Fruit fly (Drosophila melanogaster) whole organism, embryonic: ENCODE measurements around the gene VhaM9.7-b.
A peak's percentile ranks its signal among the peaks of the same experiment; 100 is the strongest.

Experiments used
- B-H1 ChIP-seq: fragments of 200-800 bp; sonication (Bioruptor generic); IDR thresholded peaks from 3 replicates; pipeline ENCODE4 v1.3.6; 2022; ENCODE audit warnings: missing biosample characterization, missing genetic modification characterization
- BtbVII ChIP-seq: fragments of 200-800 bp; sonication (Bioruptor generic); optimal IDR thresholded peaks from 3 replicates; lab custom pipeline; 2017; ENCODE audit warnings: missing biosample characterization, mild to moderate bottlenecking, missing genetic modification characterization
- CG11560 ChIP-seq: fragments of 200-800 bp; sonication (Bioruptor generic); IDR thresholded peaks from 3 replicates; pipeline ENCODE4 v1.3.6; 2022; ENCODE audit warnings: missing biosample characterization, missing genetic modification characterization
- CG12236 ChIP-seq: fragments of 200-800 bp; sonication (Bioruptor generic); optimal IDR thresholded peaks from 2 replicates; lab custom pipeline; 2016; ENCODE audit warnings: missing biosample characterization, missing genetic modification characterization
- CG14050 ChIP-seq: fragments of 200-800 bp; sonication (Bioruptor generic); IDR thresholded peaks from 3 replicates; pipeline ENCODE4 v1.3.6; 2022; ENCODE audit warnings: missing biosample characterization, missing genetic modification characterization
- CG1529 ChIP-seq: fragments of 200-800 bp; sonication (Bioruptor generic); optimal IDR thresholded peaks from 3 replicates; lab custom pipeline; 2018; ENCODE audit warnings: missing biosample characterization, missing genetic modification characterization
- CG1792 ChIP-seq: fragments of 200-800 bp; sonication (Bioruptor generic); optimal IDR thresholded peaks from 2 replicates; lab custom pipeline; 2016; ENCODE audit warnings: missing biosample characterization, missing genetic modification characterization
- CG1832 ChIP-seq: fragments of 200-800 bp; sonication (Bioruptor generic); optimal IDR thresholded peaks from 2 replicates; lab custom pipeline; 2017; ENCODE audit warnings: missing biosample characterization, mild to moderate bottlenecking, missing genetic modification characterization, inconsistent platforms
- CG2199 ChIP-seq: fragments of 200-800 bp; sonication (Bioruptor generic); IDR thresholded peaks from 3 replicates; pipeline ENCODE4 v1.3.6; 2022; ENCODE audit warnings: missing biosample characterization, missing genetic modification characterization
- CG3407 ChIP-seq: fragments of 200-800 bp; sonication (Bioruptor generic); optimal IDR thresholded peaks from 2 replicates; lab custom pipeline; 2018; ENCODE audit warnings: missing biosample characterization, mild to moderate bottlenecking, missing genetic modification characterization
- CG6854 ChIP-seq: fragments of 200-800 bp; sonication (Bioruptor generic); optimal IDR thresholded peaks from 3 replicates; lab custom pipeline; 2017; ENCODE audit warnings: missing biosample characterization, mild to moderate bottlenecking, missing genetic modification characterization
- CG7372 ChIP-seq: fragments of 200-800 bp; sonication (Bioruptor generic); IDR thresholded peaks from 2 replicates; pipeline ENCODE4 v1.3.6; 2022; ENCODE audit warnings: missing biosample characterization, missing genetic modification characterization
- CG8281 ChIP-seq: fragments of 200-800 bp; sonication (Bioruptor generic); optimal IDR thresholded peaks from 2 replicates; lab custom pipeline; 2018; ENCODE audit warnings: missing biosample characterization, mild to moderate bottlenecking, missing genetic modification characterization, moderate library complexity
- CG8290 ChIP-seq, 3 experiments: fragments of 200-800 bp; sonication (Bioruptor generic); optimal IDR thresholded peaks; 2 replicates each; lab custom pipeline; 2016 to 2019; ENCODE audit warnings: missing biosample characterization in 3 of 3, missing genetic modification characterization in 3 of 3, mild to moderate bottlenecking in 2 of 3, moderate library complexity in 1 of 3
- CG8478 ChIP-seq: fragments of >200 bp; optimal IDR thresholded peaks from 2 replicates; lab custom pipeline; 2018
- CG8924 ChIP-seq: fragments of 200-800 bp; optimal IDR thresholded peaks from 3 replicates; lab custom pipeline; 2019; ENCODE audit warnings: missing biosample characterization, mild to moderate bottlenecking, missing genetic modification characterization, moderate library complexity
- D19A ChIP-seq: fragments of 200-800 bp; optimal IDR thresholded peaks from 3 replicates; lab custom pipeline; 2019; ENCODE audit warnings: missing biosample characterization, mild to moderate bottlenecking, missing genetic modification characterization, moderate library complexity
- D19B ChIP-seq: fragments of 200-800 bp; sonication (Bioruptor generic); optimal IDR thresholded peaks from 2 replicates; lab custom pipeline; 2017; ENCODE audit warnings: missing biosample characterization, mild to moderate bottlenecking, missing genetic modification characterization
- Deaf1 ChIP-seq: fragments of 200-800 bp; optimal IDR thresholded peaks from 3 replicates; lab custom pipeline; 2019; ENCODE audit warnings: missing biosample characterization, mild to moderate bottlenecking, missing genetic modification characterization, moderate library complexity
- Dip2 ChIP-seq: fragments of 200-800 bp; sonication (Bioruptor generic); IDR thresholded peaks from 2 replicates; pipeline ENCODE4 v1.3.6; 2022; ENCODE audit warnings: missing biosample characterization, missing genetic modification characterization
- Hmr ChIP-seq: fragments of 200-800 bp; sonication (Bioruptor generic); optimal IDR thresholded peaks from 3 replicates; lab custom pipeline; 2017; ENCODE audit warnings: mild to moderate bottlenecking, missing biosample characterization, missing genetic modification reagents, missing genetic modification characterization
- Hmx ChIP-seq: fragments of 200-800 bp; sonication (Bioruptor generic); optimal IDR thresholded peaks from 2 replicates; lab custom pipeline; 2016; ENCODE audit warnings: missing biosample characterization, missing genetic modification characterization
- Scr ChIP-seq: fragments of 200-800 bp; sonication (Bioruptor generic); IDR thresholded peaks from 2 replicates; pipeline ENCODE4 v1.3.6; 2022; ENCODE audit warnings: missing biosample characterization, missing genetic modification characterization; ENCODE audit not compliant: partially characterized antibody
- Side ChIP-seq: fragments of 200-800 bp; sonication (Bioruptor generic); optimal IDR thresholded peaks from 2 replicates; lab custom pipeline; 2016; ENCODE audit warnings: missing biosample characterization, missing genetic modification characterization
- Sin3A ChIP-seq: fragments of >200 bp; optimal IDR thresholded peaks from 2 replicates; lab custom pipeline; 2018
- Sox100B ChIP-seq: fragments of 200-800 bp; sonication (Bioruptor generic); optimal IDR thresholded peaks from 3 replicates; lab custom pipeline; 2018; ENCODE audit warnings: missing biosample characterization, mild to moderate bottlenecking, missing genetic modification characterization
- Spps ChIP-seq: fragments of 200-800 bp; sonication (Bioruptor generic); optimal IDR thresholded peaks from 2 replicates; lab custom pipeline; 2018; ENCODE audit warnings: missing biosample characterization, mild to moderate bottlenecking, missing genetic modification characterization
- bcd ChIP-seq: fragments of 200-800 bp; sonication (Bioruptor generic); optimal IDR thresholded peaks from 2 replicates; lab custom pipeline; 2017; ENCODE audit warnings: missing biosample characterization, mild to moderate bottlenecking, missing genetic modification characterization
- caup ChIP-seq: fragments of 200-800 bp; sonication (Bioruptor generic); optimal IDR thresholded peaks from 3 replicates; lab custom pipeline; 2017; ENCODE audit warnings: missing biosample characterization, mild to moderate bottlenecking, missing genetic modification characterization, moderate library complexity; ENCODE audit not compliant: severe bottlenecking
- dysf ChIP-seq: fragments of 200-800 bp; sonication (Bioruptor generic); IDR thresholded peaks from 3 replicates; pipeline ENCODE4 v1.3.6; 2022; ENCODE audit warnings: missing biosample characterization, missing genetic modification characterization
- emc ChIP-seq: fragments of 200-800 bp; sonication (Bioruptor generic); optimal IDR thresholded peaks from 2 replicates; lab custom pipeline; 2016; ENCODE audit warnings: missing biosample characterization, missing genetic modification characterization
- en ChIP-seq: fragments of 200-800 bp; sonication (Bioruptor generic); optimal IDR thresholded peaks from 2 replicates; lab custom pipeline; 2016; ENCODE audit warnings: missing biosample characterization, missing genetic modification characterization
- ftz-f1 ChIP-seq: fragments of 200-800 bp; sonication (Bioruptor generic); optimal IDR thresholded peaks from 2 replicates; lab custom pipeline; 2016; ENCODE audit warnings: missing biosample characterization, missing genetic modification characterization
- gem ChIP-seq: fragments of 200-800 bp; sonication (Bioruptor generic); optimal IDR thresholded peaks from 2 replicates; lab custom pipeline; 2019; ENCODE audit warnings: missing biosample characterization, mild to moderate bottlenecking, missing genetic modification characterization, moderate library complexity
- grau ChIP-seq: fragments of 200-800 bp; optimal IDR thresholded peaks from 3 replicates; lab custom pipeline; 2019; ENCODE audit warnings: missing biosample characterization, mild to moderate bottlenecking, missing genetic modification characterization, moderate library complexity
- gt ChIP-seq: fragments of 200-800 bp; sonication (Bioruptor generic); IDR thresholded peaks from 2 replicates; pipeline ENCODE4 v1.3.6; 2022; ENCODE audit warnings: missing biosample characterization, missing genetic modification characterization
- jigr1 ChIP-seq: fragments of 200-800 bp; sonication (Bioruptor generic); IDR thresholded peaks from 3 replicates; pipeline ENCODE4 v1.3.6; 2022; ENCODE audit warnings: missing biosample characterization, missing genetic modification characterization
- ken ChIP-seq: fragments of 200-800 bp; sonication (Bioruptor generic); IDR thresholded peaks from 3 replicates; pipeline ENCODE4 v1.3.6; 2022; ENCODE audit warnings: missing biosample characterization, missing genetic modification characterization
- luna ChIP-seq: fragments of 200-800 bp; sonication (Bioruptor generic); optimal IDR thresholded peaks from 2 replicates; lab custom pipeline; 2016; ENCODE audit warnings: missing biosample characterization, missing genetic modification characterization
- nerfin-1 ChIP-seq: fragments of 200-800 bp; sonication (Bioruptor generic); optimal IDR thresholded peaks from 3 replicates; lab custom pipeline; 2019; ENCODE audit warnings: missing biosample characterization, mild to moderate bottlenecking, missing genetic modification characterization, moderate library complexity
- oc ChIP-seq: fragments of 200-800 bp; sonication (Bioruptor generic); optimal IDR thresholded peaks from 2 replicates; lab custom pipeline; 2018; ENCODE audit warnings: missing biosample characterization, mild to moderate bottlenecking, missing genetic modification characterization, moderate library complexity
- pan ChIP-seq, 4 experiments: fragments of >200 bp in 3 of 4; fragments of 200-800 bp in 1 of 4; sonication (Bioruptor generic) in 1 of 4; optimal IDR thresholded peaks in 3 of 4; IDR thresholded peaks in 1 of 4; 2 replicates each; pipeline versions ENCODE4 v1.3.6 to Lab custom; 2017 to 2022; ENCODE audit warnings: missing biosample characterization in 2 of 4, missing genetic modification characterization in 2 of 4, mixed read lengths in 1 of 4
- pb ChIP-seq: fragments of 200-800 bp; sonication (Bioruptor generic); optimal IDR thresholded peaks from 3 replicates; lab custom pipeline; 2016; ENCODE audit warnings: missing biosample characterization, missing genetic modification characterization
- peb ChIP-seq: fragments of 200-800 bp; sonication (Bioruptor generic); IDR thresholded peaks from 2 replicates; pipeline ENCODE4 v1.3.6; 2022; ENCODE audit warnings: missing biosample characterization, missing genetic modification characterization
- pros ChIP-seq: fragments of 200-800 bp; sonication (Bioruptor generic); optimal IDR thresholded peaks from 3 replicates; lab custom pipeline; 2019; ENCODE audit warnings: missing biosample characterization, mild to moderate bottlenecking, missing genetic modification characterization, moderate library complexity
- run ChIP-seq: fragments of 200-800 bp; sonication (Bioruptor generic); optimal IDR thresholded peaks from 3 replicates; lab custom pipeline; 2018; ENCODE audit warnings: missing biosample characterization, mild to moderate bottlenecking, missing genetic modification characterization
- shn ChIP-seq: fragments of 200-800 bp; sonication (Bioruptor generic); optimal IDR thresholded peaks from 3 replicates; lab custom pipeline; 2016; ENCODE audit warnings: missing biosample characterization, missing genetic modification characterization
- slbo ChIP-seq: fragments of 200-800 bp; sonication (Bioruptor generic); IDR thresholded peaks from 2 replicates; pipeline ENCODE4 v1.3.6; 2022; ENCODE audit warnings: missing biosample characterization, missing genetic modification characterization
- tin ChIP-seq: fragments of 200-800 bp; sonication (Bioruptor generic); optimal IDR thresholded peaks from 3 replicates; lab custom pipeline; 2016; ENCODE audit warnings: missing biosample characterization, missing genetic modification characterization
- wek ChIP-seq: fragments of 200-800 bp; sonication (Bioruptor generic); optimal IDR thresholded peaks from 3 replicates; lab custom pipeline; 2018; ENCODE audit warnings: missing biosample characterization, mild to moderate bottlenecking, missing genetic modification characterization, moderate library complexity

Gene VhaM9.7-b

dm6 chr3L:21507354-21507928 lies 32.2 kb upstream of the VhaM9.7-b start, which contains the start of the genes Glg1 and M6 (continued):
- peak; percentile 21 for TF ChIP-seq D19B (GFP tag; lab: Kevin White, UChicago)
- TF ChIP-seq pb (GFP tag; lab: Kevin White, UChicago): peak; percentile 56
- TF ChIP-seq Scr (GFP tag; lab: Robert Waterston, UW): peak; percentile 96
- peak; percentile 54; the same call in 1 of the 2 replicates for TF ChIP-seq CG7372 (GFP tag; lab: Robert Waterston, UW)
- TF ChIP-seq CG11560 (tag; lab: Robert Waterston, UW): peak; percentile 19; the same call in 1 of the 3 replicates
- TF ChIP-seq Spps (tag; lab: Kevin White, UChicago): peak; percentile 35
- no peak for TF ChIP-seq BtbVII (GFP tag; lab: Kevin White, UChicago)
- no peak for TF ChIP-seq nerfin-1
- 0 out of 3 replicates have a peak, but pooled peaks have one; percentile 28 for TF ChIP-seq B-H1 (GFP tag; lab: Robert Waterston, UW)
- 0 out of 3 replicates have a peak, but pooled peaks have one; percentile 36 for TF ChIP-seq CG2199
- peak; percentile 15 for TF ChIP-seq en (GFP tag; lab: Kevin White, UChicago)
- peak; percentile 59 for TF ChIP-seq Deaf1 (tag; lab: Kevin White, UChicago)
- peak; percentile 82 for TF ChIP-seq gem (tag; lab: Kevin White, UChicago)
- no peak for TF ChIP-seq jigr1 (GFP tag; lab: Robert Waterston, UW)
- 0 out of 2 replicates have a peak, but pooled peaks have one; percentile 13 for TF ChIP-seq peb (GFP tag; lab: Robert Waterston, UW)
- peak; percentile 3 for TF ChIP-seq emc
- TF ChIP-seq shn (GFP tag; lab: Kevin White, UChicago): peak; percentile 57
- peak; percentile 60 for TF ChIP-seq Hmr (GFP tag; lab: Kevin White, UChicago)
- TF ChIP-seq CG8281 (tag; lab: Kevin White, UChicago): no peak
- peak; percentile 85 for TF ChIP-seq slbo (GFP tag; lab: Robert Waterston, UW)
- no peak for TF ChIP-seq CG3407 (GFP tag; lab: Kevin White, UChicago)
- TF ChIP-seq luna (GFP tag; lab: Kevin White, UChicago): no peak
- no peak for TF ChIP-seq pros
- TF ChIP-seq CG8478 (lab: Kevin White, UChicago): no peak
- TF ChIP-seq ftz-f1 (GFP tag; lab: Kevin White, UChicago): peak; percentile 12
- TF ChIP-seq Side (GFP tag; lab: Kevin White, UChicago): peak; percentile 41
- TF ChIP-seq run: no peak
- TF ChIP-seq dysf (GFP tag; lab: Robert Waterston, UW): peak; percentile 55; the same call in 2 of the 3 replicates
- TF ChIP-seq Hmx (GFP tag; lab: Kevin White, UChicago): no peak
- TF ChIP-seq bcd (GFP tag; lab: Kevin White, UChicago): peak; percentile 88
- no peak for TF ChIP-seq CG1832 (GFP tag; lab: Kevin White, UChicago)
- TF ChIP-seq grau (tag; lab: Kevin White, UChicago): peak; percentile 71
- TF ChIP-seq caup (GFP tag; lab: Kevin White, UChicago): peak; percentile 40
- TF ChIP-seq CG12236 (GFP tag; lab: Kevin White, UChicago): peak; percentile 6
- TF ChIP-seq CG14050: no peak
- peak; percentile 73 for TF ChIP-seq CG8924 (tag; lab: Kevin White, UChicago)
- TF ChIP-seq D19A: peak; percentile 51
- peak; percentile 82 for TF ChIP-seq oc (tag; lab: Kevin White, UChicago)
- no peak for TF ChIP-seq pan (optimal IDR thresholded peaks at IDR 0.05; lab: Kevin White, UChicago)
- TF ChIP-seq pan (GFP tag; optimal IDR thresholded peaks at IDR 0.05 in 1 of 2, IDR thresholded peaks at IDR 0.05 in 1 of 2): peak in 1 of 2 experiments; percentile 43
- TF ChIP-seq Sin3A: peak; percentile 79
- TF ChIP-seq CG1792 (GFP tag; lab: Kevin White, UChicago): peak; percentile 27
- TF ChIP-seq CG6854: no peak
- TF ChIP-seq wek (GFP tag; lab: Kevin White, UChicago): no peak
- no peak for TF ChIP-seq ken (GFP tag; lab: Robert Waterston, UW)
- TF ChIP-seq CG1529 (GFP tag; lab: Kevin White, UChicago): no peak
- TF ChIP-seq Dip2 (GFP tag; lab: Robert Waterston, UW): no peak
- peak; percentile 62 for TF ChIP-seq CG8290 (GFP tag; optimal IDR thresholded peaks at IDR 0.05; lab: Kevin White, UChicago)
- TF ChIP-seq CG8290 (tag; optimal IDR thresholded peaks at IDR 0.05; lab: Kevin White, UChicago): peak; percentile 63 to 74
- peak; percentile 60 for TF ChIP-seq tin (GFP tag; lab: Kevin White, UChicago)
- no peak for TF ChIP-seq gt (GFP tag; lab: Robert Waterston, UW)
- TF ChIP-seq Sox100B (GFP tag; lab: Kevin White, UChicago): peak; percentile 42
